Worm (Caenorhabditis elegans) whole organism, young adult: Measurements from ENCODE around the gene T28A11.4.

Experiments
- B0019.2 ChIP-seq: fragments of 200-800 bp; sonication (Bioruptor generic); conservative IDR thresholded peaks from 2 replicates; pipeline ENCODE4 v1.3.6; 2022; ENCODE audit warnings: missing genetic modification reagents, missing genetic modification characterization, missing compliant biosample characterization
- F22D6.2 ChIP-seq: sonication (generic microtip); optimal IDR thresholded peaks from 2 replicates; lab custom pipeline; 2016; ENCODE audit warnings: mild to moderate bottlenecking, missing genetic modification characterization, missing compliant biosample characterization
- F39B2.1 ChIP-seq: fragments of 200-800 bp; sonication (Bioruptor generic); IDR thresholded peaks from 2 replicates; pipeline ENCODE4 v1.3.6; 2022; ENCODE audit warnings: missing genetic modification reagents, missing genetic modification characterization, missing compliant biosample characterization
- K12H6.12 ChIP-seq: fragments of 200-800 bp; sonication (Bioruptor generic); optimal IDR thresholded peaks from 2 replicates; lab custom pipeline; 2018; ENCODE audit warnings: mild to moderate bottlenecking, missing genetic modification characterization, missing compliant biosample characterization
- Y79H2A.3 ChIP-seq: fragments of 200-800 bp; sonication (Bioruptor generic); conservative IDR thresholded peaks from 2 replicates; pipeline ENCODE4 v1.3.6; 2022; ENCODE audit warnings: missing genetic modification reagents, missing genetic modification characterization, missing compliant biosample characterization
- akir-1 ChIP-seq: fragments of 200-800 bp; sonication (Bioruptor generic); optimal IDR thresholded peaks from 2 replicates; lab custom pipeline; 2018; ENCODE audit warnings: mild to moderate bottlenecking, missing genetic modification characterization, moderate library complexity, missing compliant biosample characterization
- aptf-3 ChIP-seq: fragments of 200-800 bp; sonication (Bioruptor generic); IDR thresholded peaks from 2 replicates; pipeline ENCODE4 v1.3.6; 2022; ENCODE audit warnings: missing genetic modification characterization, missing compliant biosample characterization
- attf-3 ChIP-seq: fragments of 200-800 bp; sonication (Bioruptor generic); conservative IDR thresholded peaks from 2 replicates; pipeline ENCODE4 v1.3.6; 2022; ENCODE audit warnings: missing genetic modification reagents, missing genetic modification characterization, missing compliant biosample characterization
- bed-2 ChIP-seq: fragments of 200-800 bp; sonication (Bioruptor generic); IDR thresholded peaks from 2 replicates; pipeline ENCODE4 v1.3.6; 2022; ENCODE audit warnings: missing genetic modification reagents, missing genetic modification characterization, missing compliant biosample characterization
- cebp-2 ChIP-seq: fragments of 200-800 bp; sonication (Bioruptor generic); IDR thresholded peaks from 2 replicates; pipeline ENCODE4 v1.3.6; 2022; ENCODE audit warnings: missing genetic modification characterization, missing compliant biosample characterization
- ceh-40 ChIP-seq: fragments of 200-800 bp; sonication (Bioruptor generic); IDR thresholded peaks from 2 replicates; pipeline ENCODE4 v1.3.6; 2022; ENCODE audit warnings: missing genetic modification characterization, missing compliant biosample characterization
- die-1 ChIP-seq: sonication (generic microtip); optimal IDR thresholded peaks from 2 replicates; lab custom pipeline; 2016; ENCODE audit warnings: missing genotype, mild to moderate bottlenecking, missing genetic modification characterization, missing compliant biosample characterization
- dpff-1 ChIP-seq: sonication (generic microtip); optimal IDR thresholded peaks from 2 replicates; lab custom pipeline; 2017; ENCODE audit warnings: mild to moderate bottlenecking, missing genetic modification characterization, missing compliant biosample characterization
- dpl-1 ChIP-seq: fragments of 150-350 bp; optimal IDR thresholded peaks from 2 replicates; lab custom pipeline; 2014; ENCODE audit warnings: missing biosample characterization, missing genetic modification reagents, missing genetic modification characterization
- fkh-3 ChIP-seq: sonication (generic microtip); optimal IDR thresholded peaks from 2 replicates; lab custom pipeline; 2016; ENCODE audit warnings: mild to moderate bottlenecking, missing genetic modification characterization, missing compliant biosample characterization
- hlh-12 ChIP-seq: sonication (generic microtip); optimal IDR thresholded peaks from 2 replicates; lab custom pipeline; 2016; ENCODE audit warnings: missing genetic modification characterization, missing compliant biosample characterization
- hlh-26 ChIP-seq: fragments of 200-800 bp; sonication (Bioruptor generic); conservative IDR thresholded peaks from 2 replicates; pipeline ENCODE4 v1.3.6; 2022; ENCODE audit warnings: missing genetic modification reagents, missing genetic modification characterization, missing compliant biosample characterization
- hmg-1.2 ChIP-seq: fragments of 200-800 bp; sonication (Bioruptor generic); IDR thresholded peaks from 2 replicates; pipeline ENCODE4 v1.3.6; 2022; ENCODE audit warnings: missing genetic modification reagents, missing genetic modification characterization, missing compliant biosample characterization
- hsf-1 ChIP-seq: fragments of 200-800 bp; sonication (Bioruptor generic); IDR thresholded peaks from 2 replicates; pipeline ENCODE4 v1.3.6; 2022; ENCODE audit warnings: missing genetic modification reagents, missing genetic modification characterization, missing compliant biosample characterization
- let-607 ChIP-seq, 2 experiments: fragments of 200-800 bp in 1 of 2; sonication (Bioruptor generic) in 1 of 2; sonication (generic microtip) in 1 of 2; optimal IDR thresholded peaks; 2 replicates each; lab custom pipeline; 2016 to 2018; ENCODE audit warnings: mild to moderate bottlenecking in 2 of 2, missing compliant biosample characterization in 2 of 2, missing genetic modification characterization in 2 of 2, moderate library complexity in 2 of 2, missing genotype in 1 of 2
- lin-40 ChIP-seq: sonication (generic microtip); optimal IDR thresholded peaks from 2 replicates; lab custom pipeline; 2016; ENCODE audit warnings: missing genetic modification characterization, mild to moderate bottlenecking, missing compliant biosample characterization, missing genotype, missing genetic modification reagents
- madf-3 ChIP-seq: fragments of 200-800 bp; sonication (Bioruptor generic); IDR thresholded peaks from 2 replicates; pipeline ENCODE4 v1.3.6; 2022; ENCODE audit warnings: missing genetic modification reagents, missing genetic modification characterization, missing compliant biosample characterization
- mcd-1 ChIP-seq: fragments of 200-800 bp; sonication (Bioruptor generic); IDR thresholded peaks from 2 replicates; pipeline ENCODE4 v1.3.6; 2022; ENCODE audit warnings: missing genetic modification reagents, missing genetic modification characterization, missing compliant biosample characterization
- nfya-1 ChIP-seq: sonication (generic microtip); optimal IDR thresholded peaks from 2 replicates; lab custom pipeline; 2017; ENCODE audit warnings: antibody characterized with exemption, missing compliant biosample characterization, missing genetic modification characterization, borderline replicate concordance; ENCODE audit not compliant: insufficient read depth
- nhr-120 ChIP-seq: fragments of 200-800 bp; sonication (Bioruptor generic); IDR thresholded peaks from 2 replicates; pipeline ENCODE4 v1.3.6; 2022; ENCODE audit warnings: missing genetic modification characterization, missing compliant biosample characterization
- nhr-27 ChIP-seq: fragments of 200-800 bp; sonication (Bioruptor generic); optimal IDR thresholded peaks from 2 replicates; lab custom pipeline; 2018; ENCODE audit warnings: mild to moderate bottlenecking, missing genetic modification characterization, moderate library complexity, missing compliant biosample characterization
- nhr-90 ChIP-seq: sonication (generic microtip); optimal IDR thresholded peaks from 2 replicates; lab custom pipeline; 2016; ENCODE audit warnings: missing genotype, mild to moderate bottlenecking, missing genetic modification characterization, missing compliant biosample characterization
- snpc-4 ChIP-seq, 5 experiments: fragments of 150-350 bp in 1 of 5; sonication (generic microtip) in 4 of 5; optimal IDR thresholded peaks; 2 replicates each; lab custom pipeline; 2014 to 2018; ENCODE audit warnings: missing genetic modification characterization in 5 of 5, missing biosample characterization in 3 of 5, antibody characterized with exemption in 2 of 5, mild to moderate bottlenecking in 2 of 5, missing compliant biosample characterization in 2 of 5, missing genotype in 2 of 5, moderate library complexity in 2 of 5, missing genetic modification reagents in 1 of 5
- tbx-9 ChIP-seq: sonication (generic microtip); optimal IDR thresholded peaks from 2 replicates; lab custom pipeline; 2016; ENCODE audit warnings: borderline replicate concordance, missing genetic modification characterization, inconsistent platforms, missing compliant biosample characterization
- xnd-1 ChIP-seq: sonication (generic microtip); optimal IDR thresholded peaks from 2 replicates; lab custom pipeline; 2016; ENCODE audit warnings: missing genotype, missing genetic modification reagents, missing genetic modification characterization, missing compliant biosample characterization
- zfh-2 ChIP-seq: fragments of 200-800 bp; sonication (Bioruptor generic); conservative IDR thresholded peaks from 2 replicates; pipeline ENCODE4 v1.3.6; 2022; ENCODE audit warnings: missing genetic modification reagents, missing genetic modification characterization, missing compliant biosample characterization
- ztf-6 ChIP-seq: fragments of 200-800 bp; sonication (Bioruptor generic); IDR thresholded peaks from 2 replicates; pipeline ENCODE4 v1.3.6; 2022; ENCODE audit warnings: missing genetic modification reagents, missing genetic modification characterization, missing compliant biosample characterization

T28A11.4 gene

ce11 chrV:3273577-3274100 lies at the start of gene T28A11.4:
Gene T28A11.4 (plus strand): TSS chrV:3274050.
- no peak for TF ChIP-seq hlh-26 (GFP tag; lab: Robert Waterston, UW)
- no peak for TF ChIP-seq nhr-90 (tag; lab: Kevin White, UChicago)

- TF ChIP-seq nfya-1 (no peak), let-607 (tag; optimal IDR thresholded peaks at IDR 0.05; lab: Kevin White, UChicago) (no peak), nhr-27 (no peak), zfh-2 (GFP tag; lab: Robert Waterston, UW) (no peak)
- TF ChIP-seq, all 124 proteins: peak for 0
Observed at ce11 chrV:3227373-3227772, 46.5 kb upstream of the T28A11.4 start, which contains the start of gene K08D9.2. Gene K08D9.2 (plus strand): TSS chrV:3227673.

ce11 chrV:3230150-3230549 lies 43.7 kb upstream of the T28A11.4 start:
- TF ChIP-seq B0019.2 (GFP tag; lab: Robert Waterston, UW) (no peak), dpl-1 (no peak), Y79H2A.3 (no peak), nhr-120 (GFP tag; lab: Robert Waterston, UW) (no peak), F22D6.2 (tag; lab: Kevin White, UChicago) (no peak), xnd-1 (tag; lab: Kevin White, UChicago) (no peak)

ce11 chrV:3230597-3230996 lies 43.3 kb upstream of the T28A11.4 start, which contains the start of gene K08D9.10:
Gene K08D9.10 (plus strand): TSS chrV:3230897.
- TF ChIP-seq ceh-40 (GFP tag; lab: Robert Waterston, UW) (no peak), snpc-4 (GFP tag; optimal IDR thresholded peaks at IDR 0.05; lab: Kevin White, UChicago) (no peak), snpc-4 (tag; optimal IDR thresholded peaks at IDR 0.05; lab: Kevin White, UChicago) (no peak), akir-1 (GFP tag; lab: Kevin White, UChicago) (no peak), tbx-9 (tag; lab: Kevin White, UChicago) (no peak), xnd-1 (tag; lab: Kevin White, UChicago) (no peak), fkh-3 (tag; lab: Kevin White, UChicago) (no peak)

ce11 chrV:3234887-3235286 lies 39.0 kb upstream of the T28A11.4 start, which contains the start of gene K08D9.6:
Gene K08D9.6 (minus strand): TSS chrV:3234987.
- TF ChIP-seq hmg-1.2 (GFP tag; lab: Robert Waterston, UW) (no peak), F39B2.1 (GFP tag; lab: Robert Waterston, UW) (no peak), mcd-1 (GFP tag; lab: Robert Waterston, UW) (no peak), hlh-12 (tag; lab: Kevin White, UChicago) (no peak), K12H6.12 (tag; lab: Kevin White, UChicago) (no peak), aptf-3 (GFP tag; lab: Robert Waterston, UW) (no peak), attf-3 (no peak), lin-40 (tag; lab: Kevin White, UChicago) (no peak), hsf-1 (no peak)

- TF ChIP-seq cebp-2 (GFP tag; lab: Robert Waterston, UW) = no peak
- TF ChIP-seq die-1 (tag; lab: Kevin White, UChicago) = no peak
- TF ChIP-seq madf-3 = no peak
- no peak for TF ChIP-seq dpff-1 (tag; lab: Kevin White, UChicago)
- TF ChIP-seq let-607 (tag; optimal IDR thresholded peaks at IDR 0.05; lab: Kevin White, UChicago) = no peak
- no peak for TF ChIP-seq ztf-6
- TF ChIP-seq bed-2 (GFP tag; lab: Robert Waterston, UW) = no peak
Observed at ce11 chrV:3236610-3237009, 37.2 kb upstream of the T28A11.4 start, which contains the start of the genes K08D9.9 and str-16. Gene K08D9.9 (minus strand): TSS chrV:3236710. Gene str-16 (plus strand): TSS chrV:3236875.
